Fruit fly (Drosophila melanogaster) whole organism, adult: ENCODE results near the gene CG11629.

Experiments
- CG12768 ChIP-seq: fragments of 200-800 bp; sonication (Bioruptor generic); optimal IDR thresholded peaks from 2 replicates; lab custom pipeline; 2017; ENCODE audit warnings: missing biosample characterization, missing genetic modification characterization, mild to moderate bottlenecking, moderate library complexity, missing genetic modification reagents
- CG1620 ChIP-seq: fragments of 200-800 bp; sonication (Bioruptor generic); optimal IDR thresholded peaks from 2 replicates; lab custom pipeline; 2016; ENCODE audit warnings: missing biosample characterization, missing genetic modification characterization
- CG33017 ChIP-seq: fragments of 200-800 bp; sonication (Bioruptor generic); optimal IDR thresholded peaks from 2 replicates; lab custom pipeline; 2018; ENCODE audit warnings: missing biosample characterization, mild to moderate bottlenecking, missing genetic modification characterization, moderate library complexity
- CG7101 ChIP-seq: fragments of 200-800 bp; sonication (Bioruptor generic); optimal IDR thresholded peaks from 2 replicates; lab custom pipeline; 2018; ENCODE audit warnings: missing biosample characterization, mild to moderate bottlenecking, missing genetic modification characterization, moderate library complexity
- Mnt ChIP-seq: fragments of 200-800 bp; sonication (Bioruptor generic); optimal IDR thresholded peaks from 2 replicates; lab custom pipeline; 2016; ENCODE audit warnings: missing biosample characterization, mild to moderate bottlenecking, missing genetic modification characterization
- bab1 ChIP-seq: fragments of 200-800 bp; sonication (Bioruptor generic); optimal IDR thresholded peaks from 3 replicates; lab custom pipeline; 2019; ENCODE audit warnings: missing biosample characterization, mild to moderate bottlenecking, missing genetic modification characterization, moderate library complexity
- cnc ChIP-seq, 2 experiments: fragments of >200 bp; optimal IDR thresholded peaks; 2 replicates each; lab custom pipeline; 2017
- ovo ChIP-seq: fragments of 200-800 bp; sonication (Bioruptor generic); optimal IDR thresholded peaks from 2 replicates; lab custom pipeline; 2016; ENCODE audit warnings: missing biosample characterization, missing genetic modification characterization
- pad ChIP-seq: fragments of 200-800 bp; sonication (Bioruptor generic); optimal IDR thresholded peaks from 3 replicates; lab custom pipeline; 2017; ENCODE audit warnings: missing biosample characterization, missing genetic modification characterization, mild to moderate bottlenecking, moderate library complexity, missing genetic modification reagents
- tj ChIP-seq: fragments of 200-800 bp; sonication (Bioruptor generic); optimal IDR thresholded peaks from 3 replicates; lab custom pipeline; 2017; ENCODE audit warnings: missing biosample characterization, mild to moderate bottlenecking, missing genetic modification characterization, moderate library complexity

DNA sequence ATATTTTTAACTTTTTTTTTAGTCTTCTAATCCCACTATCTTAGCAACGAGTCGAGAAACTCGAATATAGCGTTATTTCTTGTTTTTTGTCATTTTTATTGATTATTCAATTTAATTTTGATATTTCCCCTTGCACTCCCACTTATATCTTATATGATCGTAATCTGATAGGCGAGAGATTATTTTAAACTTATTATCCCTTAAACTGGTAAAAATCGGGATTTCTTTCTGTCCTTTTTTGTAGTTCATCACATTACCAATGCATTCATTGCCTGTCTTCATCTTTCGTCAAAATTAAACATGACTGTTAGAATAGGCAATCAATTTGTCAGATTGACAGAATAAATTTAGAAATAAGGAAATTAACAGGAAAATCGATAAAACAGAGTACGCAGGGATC lies 4.6 kb upstream of the CG11629 start, which contains the start of gene CG1421:
- TF ChIP-seq pad (GFP tag; lab: Kevin White, UChicago): no peak
- TF ChIP-seq tj (GFP tag; lab: Kevin White, UChicago): no peak
- TF ChIP-seq bab1 (GFP tag; lab: Kevin White, UChicago): no peak
- TF ChIP-seq CG33017 (tag; lab: Kevin White, UChicago): no peak
- no peak for TF ChIP-seq ovo (GFP tag; lab: Kevin White, UChicago)
- TF ChIP-seq cnc (optimal IDR thresholded peaks at IDR 0.05; lab: Kevin White, UChicago): no peak
- TF ChIP-seq CG1620 (GFP tag; lab: Kevin White, UChicago): no peak
- TF ChIP-seq CG12768 (GFP tag; lab: Kevin White, UChicago): no peak
- no peak for TF ChIP-seq Mnt
- TF ChIP-seq CG7101 (tag; lab: Kevin White, UChicago): no peak
